Worm (Caenorhabditis elegans): ENCODE results near the gene ruvb-1.
A peak's percentile ranks its signal among the peaks of the same experiment; 100 is the strongest.

The ruvb-1 gene

DNA sequence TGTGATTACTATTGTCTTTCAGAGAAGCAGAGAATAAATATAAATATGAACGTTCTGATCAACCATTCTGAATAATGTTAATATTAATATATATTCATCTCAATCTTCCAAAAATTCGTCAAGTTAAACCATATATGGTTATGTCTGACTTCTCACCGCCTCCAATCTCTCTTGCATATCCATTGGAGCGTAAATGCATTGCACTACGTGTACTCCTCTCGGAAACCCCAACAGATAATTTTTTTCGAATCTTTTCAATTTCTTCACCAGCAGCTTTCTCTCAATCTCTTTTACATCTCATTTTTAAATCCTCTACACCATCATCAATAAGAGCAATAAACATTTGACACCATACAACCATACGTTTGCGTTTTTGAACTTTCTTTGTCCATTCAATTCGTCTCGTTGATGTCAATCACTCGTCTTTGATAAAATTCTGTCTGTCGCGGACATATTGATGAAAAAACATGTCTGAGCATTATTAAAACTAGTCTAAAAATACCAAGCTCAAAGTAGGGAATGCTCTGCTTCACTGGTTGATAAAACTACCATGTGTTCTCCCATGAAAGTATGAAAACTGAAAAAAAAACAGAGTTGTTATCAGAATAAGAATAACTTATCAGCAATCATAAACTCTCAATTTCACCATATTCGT lies 22.8 kb upstream of the ruvb-1 start:
- TF ChIP-seq skn-1 (tag; optimal IDR thresholded peaks at IDR 0.05) = no peak
- TF ChIP-seq gmeb-1 (tag; optimal IDR thresholded peaks at IDR 0.05) = no peak
- no peak for TF ChIP-seq Y55F3AM.14 (GFP tag; optimal IDR thresholded peaks at IDR 0.05)
- no peak for TF ChIP-seq dmd-4 (tag; optimal IDR thresholded peaks at IDR 0.05)
- TF ChIP-seq aly-2 (tag; optimal IDR thresholded peaks at IDR 0.05) = no peak
- TF ChIP-seq fos-1 (tag; optimal IDR thresholded peaks at IDR 0.05) = no peak
- no peak for TF ChIP-seq alr-1 (tag; optimal IDR thresholded peaks at IDR 0.05)
- TF ChIP-seq ama-1 (optimal IDR thresholded peaks at IDR 0.05) = no peak
- TF ChIP-seq ztf-1 (GFP tag; conservative IDR thresholded peaks at IDR 0.05) = no peak
- peak; percentile 52 for TF ChIP-seq sma-9 (GFP tag; optimal IDR thresholded peaks at IDR 0.05)
- TF ChIP-seq sma-9 (tag; optimal IDR thresholded peaks at IDR 0.05) = no peak
- TF ChIP-seq lin-11 (tag; optimal IDR thresholded peaks at IDR 0.05) = no peak
- no peak for TF ChIP-seq peb-1 (tag; optimal IDR thresholded peaks at IDR 0.05)
- no peak for TF ChIP-seq lin-39 (tag; optimal IDR thresholded peaks at IDR 0.05)
- TF ChIP-seq snpc-4 (tag; optimal IDR thresholded peaks at IDR 0.05) = peak; percentile 60
- no peak for TF ChIP-seq ztf-4 (tag; optimal IDR thresholded peaks at IDR 0.05)
- no peak for TF ChIP-seq nhr-77 (tag; optimal IDR thresholded peaks at IDR 0.05)
- TF ChIP-seq mbf-1 (tag; optimal IDR thresholded peaks at IDR 0.05) = no peak
- TF ChIP-seq lsy-2 (tag; optimal IDR thresholded peaks at IDR 0.05) = peak in 1 of 2 experiments; percentile 81
- TF ChIP-seq ZK546.5 (tag; optimal IDR thresholded peaks at IDR 0.05) = no peak
- TF ChIP-seq egl-27 (tag; optimal IDR thresholded peaks at IDR 0.05) = no peak
- no peak for TF ChIP-seq sma-3 (GFP tag; optimal IDR thresholded peaks at IDR 0.05)
- TF ChIP-seq crh-2 (tag; optimal IDR thresholded peaks at IDR 0.05) = peak; percentile 61
- TF ChIP-seq nhr-11 (tag; optimal IDR thresholded peaks at IDR 0.05) = peak; percentile 29
- no peak for TF ChIP-seq unc-39 (tag; optimal IDR thresholded peaks at IDR 0.05)
- TF ChIP-seq nhr-21 (tag; optimal IDR thresholded peaks at IDR 0.05) = peak; percentile 1
- TF ChIP-seq mdl-1 (tag; optimal IDR thresholded peaks at IDR 0.05) = no peak
- peak; percentile 38 for TF ChIP-seq nhr-25 (tag; optimal IDR thresholded peaks at IDR 0.05)
- peak; percentile 15 for TF ChIP-seq mab-5 (tag; optimal IDR thresholded peaks at IDR 0.05)
- peak; percentile 70 for TF ChIP-seq lin-13 (GFP tag; optimal IDR thresholded peaks at IDR 0.05)
- peak; percentile 72 for TF ChIP-seq nhr-129 (tag; optimal IDR thresholded peaks at IDR 0.05)
- TF ChIP-seq ceh-16 (tag; optimal IDR thresholded peaks at IDR 0.05) = no peak
- TF ChIP-seq sem-4 (tag; optimal IDR thresholded peaks at IDR 0.05) = peak; percentile 69
- TF ChIP-seq unc-62 (GFP tag; optimal IDR thresholded peaks at IDR 0.05) = no peak
- TF ChIP-seq ceh-82 (tag; optimal IDR thresholded peaks at IDR 0.05) = no peak
- no peak for TF ChIP-seq blmp-1 (tag; optimal IDR thresholded peaks at IDR 0.05; ENCODE audit: insufficient read depth)
- TF ChIP-seq R02D3.7 (tag; optimal IDR thresholded peaks at IDR 0.05) = no peak
- TF ChIP-seq elt-3 (tag; optimal IDR thresholded peaks at IDR 0.05) = no peak
- TF ChIP-seq elt-1 (tag; optimal IDR thresholded peaks at IDR 0.05) = no peak
- TF ChIP-seq nhr-12 (tag; optimal IDR thresholded peaks at IDR 0.05) = no peak
- TF ChIP-seq unc-55 (GFP tag; optimal IDR thresholded peaks at IDR 0.05) = peak; percentile 87
- TF ChIP-seq nhr-10 (tag; optimal IDR thresholded peaks at IDR 0.05) = no peak
- TF ChIP-seq nhr-237 (tag; optimal IDR thresholded peaks at IDR 0.05) = no peak
- no peak for TF ChIP-seq F13H6.1 (tag; optimal IDR thresholded peaks at IDR 0.05)
- TF ChIP-seq zag-1 (tag; optimal IDR thresholded peaks at IDR 0.05) = peak; percentile 14
- TF ChIP-seq ztf-11 (tag; optimal IDR thresholded peaks at IDR 0.05) = no peak
- TF ChIP-seq C34F6.9 (tag; optimal IDR thresholded peaks at IDR 0.05) = peak; percentile 71
- no peak for TF ChIP-seq nhr-6 (tag; optimal IDR thresholded peaks at IDR 0.05)
- TF ChIP-seq nhr-23 (tag; optimal IDR thresholded peaks at IDR 0.05) = no peak

All from whole organism, L2 larva.